Fruit fly (Drosophila melanogaster) whole organism, embryonic: Measurements from ENCODE around the gene CCT7.
A peak's percentile ranks its signal among the peaks of the same experiment; 100 is the strongest.

Experiments
- B-H1 ChIP-seq: fragments of 200-800 bp; sonication (Bioruptor generic); IDR thresholded peaks from 3 replicates; pipeline ENCODE4 v1.3.6; 2022; ENCODE audit warnings: missing biosample characterization, missing genetic modification characterization
- CG10543 ChIP-seq: fragments of 200-800 bp; sonication (Bioruptor generic); optimal IDR thresholded peaks from 3 replicates; lab custom pipeline; 2017; ENCODE audit warnings: missing biosample characterization, mild to moderate bottlenecking, missing genetic modification characterization, moderate library complexity
- CG11560 ChIP-seq: fragments of 200-800 bp; sonication (Bioruptor generic); IDR thresholded peaks from 3 replicates; pipeline ENCODE4 v1.3.6; 2022; ENCODE audit warnings: missing biosample characterization, missing genetic modification characterization
- CG14050 ChIP-seq: fragments of 200-800 bp; sonication (Bioruptor generic); IDR thresholded peaks from 3 replicates; pipeline ENCODE4 v1.3.6; 2022; ENCODE audit warnings: missing biosample characterization, missing genetic modification characterization
- CG14710 ChIP-seq: fragments of 200-800 bp; sonication (Bioruptor generic); optimal IDR thresholded peaks from 3 replicates; lab custom pipeline; 2019; ENCODE audit warnings: missing biosample characterization, mild to moderate bottlenecking, missing genetic modification characterization, moderate library complexity
- CG15514 ChIP-seq: fragments of 200-800 bp; sonication (Bioruptor generic); optimal IDR thresholded peaks from 3 replicates; lab custom pipeline; 2017; ENCODE audit warnings: missing biosample characterization, missing genetic modification characterization, mild to moderate bottlenecking, moderate library complexity, missing genetic modification reagents
- CG15696 ChIP-seq: fragments of 200-800 bp; sonication (Bioruptor generic); optimal IDR thresholded peaks from 2 replicates; lab custom pipeline; 2019; ENCODE audit warnings: missing biosample characterization, mild to moderate bottlenecking, missing genetic modification characterization, moderate library complexity
- CG17328 ChIP-seq: fragments of 200-800 bp; sonication (Bioruptor generic); IDR thresholded peaks from 2 replicates; pipeline ENCODE4 v1.3.6; 2022; ENCODE audit warnings: missing biosample characterization, missing genetic modification characterization
- CG17612 ChIP-seq: fragments of 200-800 bp; sonication (Bioruptor generic); IDR thresholded peaks from 2 replicates; pipeline ENCODE4 v1.3.6; 2022; ENCODE audit warnings: missing biosample characterization, missing genetic modification characterization
- CG3065 ChIP-seq: fragments of 200-800 bp; sonication (Bioruptor generic); optimal IDR thresholded peaks from 2 replicates; lab custom pipeline; 2016; ENCODE audit warnings: missing biosample characterization, missing genetic modification characterization
- CG34376 ChIP-seq: fragments of 200-800 bp; sonication (Bioruptor generic); optimal IDR thresholded peaks from 2 replicates; lab custom pipeline; 2018; ENCODE audit warnings: missing biosample characterization, mild to moderate bottlenecking, missing genetic modification characterization
- CG43689 ChIP-seq: fragments of 200-800 bp; sonication (Bioruptor generic); IDR thresholded peaks from 2 replicates; pipeline ENCODE4 v1.3.6; 2022; ENCODE audit warnings: missing biosample characterization, missing genetic modification characterization
- CG7786 ChIP-seq: fragments of 200-800 bp; sonication (Bioruptor generic); optimal IDR thresholded peaks from 2 replicates; lab custom pipeline; 2016; ENCODE audit warnings: missing biosample characterization, missing genetic modification characterization
- CG8944 ChIP-seq: fragments of 200-800 bp; sonication (Bioruptor generic); optimal IDR thresholded peaks from 3 replicates; lab custom pipeline; 2016; ENCODE audit warnings: missing biosample characterization, missing genetic modification characterization
- CG9797 ChIP-seq: fragments of 200-800 bp; sonication (Bioruptor generic); optimal IDR thresholded peaks from 3 replicates; lab custom pipeline; 2018; ENCODE audit warnings: missing biosample characterization, mild to moderate bottlenecking, missing genetic modification characterization
- CG9932 ChIP-seq: fragments of 200-800 bp; sonication (Bioruptor generic); IDR thresholded peaks from 2 replicates; pipeline ENCODE4 v1.3.6; 2022; ENCODE audit warnings: missing biosample characterization, missing genetic modification characterization
- Camta ChIP-seq: fragments of 200-800 bp; sonication (Bioruptor generic); optimal IDR thresholded peaks from 2 replicates; lab custom pipeline; 2016; ENCODE audit warnings: missing biosample characterization, missing genetic modification characterization
- Deaf1 ChIP-seq: fragments of 200-800 bp; optimal IDR thresholded peaks from 3 replicates; lab custom pipeline; 2019; ENCODE audit warnings: missing biosample characterization, mild to moderate bottlenecking, missing genetic modification characterization, moderate library complexity
- Dfd ChIP-seq, 2 experiments: fragments of >200 bp; optimal IDR thresholded peaks; 2 replicates each; lab custom pipeline; 2017; ENCODE audit warnings: missing biosample characterization in 2 of 2, missing genetic modification characterization in 2 of 2
- Drgx ChIP-seq: fragments of 200-800 bp; sonication (Bioruptor generic); IDR thresholded peaks from 2 replicates; pipeline ENCODE4 v1.3.6; 2022; ENCODE audit warnings: missing biosample characterization, missing genetic modification characterization
- Eip74EF ChIP-seq, 2 experiments: fragments of 200-800 bp in 1 of 2; fragments of >200 bp in 1 of 2; sonication (Bioruptor generic) in 1 of 2; optimal IDR thresholded peaks; 2 replicates each; lab custom pipeline; 2017 to 2019; ENCODE audit warnings: missing biosample characterization in 2 of 2, missing genetic modification characterization in 2 of 2, mild to moderate bottlenecking in 1 of 2, moderate library complexity in 1 of 2
- Lpt ChIP-seq: fragments of >200 bp; optimal IDR thresholded peaks from 2 replicates; lab custom pipeline; 2018; ENCODE audit warnings: missing biosample characterization, missing genetic modification characterization
- MTF-1 ChIP-seq: fragments of 200-800 bp; sonication (Bioruptor generic); optimal IDR thresholded peaks from 2 replicates; lab custom pipeline; 2018; ENCODE audit warnings: missing biosample characterization, mild to moderate bottlenecking, missing genetic modification characterization, borderline replicate concordance
- Max ChIP-seq: fragments of 200-800 bp; sonication (Bioruptor generic); optimal IDR thresholded peaks from 2 replicates; lab custom pipeline; 2016; ENCODE audit warnings: missing biosample characterization, mild to moderate bottlenecking, missing genetic modification characterization
- Med ChIP-seq: fragments of 200-800 bp; sonication (Bioruptor generic); peaks from one replicate; lab custom pipeline; 2016; ENCODE audit warnings: missing biosample characterization, missing genetic modification characterization, mild to moderate bottlenecking, inconsistent platforms, moderate library complexity
- Oli ChIP-seq: fragments of 200-800 bp; sonication (Bioruptor generic); optimal IDR thresholded peaks from 2 replicates; lab custom pipeline; 2018; ENCODE audit warnings: missing biosample characterization, mild to moderate bottlenecking, missing genetic modification characterization, moderate library complexity
- Side ChIP-seq: fragments of 200-800 bp; sonication (Bioruptor generic); optimal IDR thresholded peaks from 2 replicates; lab custom pipeline; 2016; ENCODE audit warnings: missing biosample characterization, missing genetic modification characterization
- Stat92E ChIP-seq, 3 experiments: fragments of >200 bp in 2 of 3; fragments of 200-800 bp in 1 of 3; sonication (Bioruptor generic) in 1 of 3; optimal IDR thresholded peaks; 2 replicates each; lab custom pipeline; 2017 to 2019; ENCODE audit warnings: missing biosample characterization in 3 of 3, missing genetic modification characterization in 3 of 3, mild to moderate bottlenecking in 1 of 3, moderate library complexity in 1 of 3
- Xbp1 ChIP-seq: fragments of 200-800 bp; sonication (Bioruptor generic); optimal IDR thresholded peaks from 3 replicates; lab custom pipeline; 2016; ENCODE audit warnings: missing biosample characterization, mild to moderate bottlenecking, missing genetic modification characterization
- cas ChIP-seq: fragments of 200-800 bp; sonication (Bioruptor generic); IDR thresholded peaks from 2 replicates; pipeline ENCODE4 v1.3.6; 2022; ENCODE audit warnings: missing biosample characterization, missing genetic modification characterization
- chm ChIP-seq: fragments of 200-800 bp; sonication (Bioruptor generic); IDR thresholded peaks from 2 replicates; pipeline ENCODE4 v1.3.6; 2022; ENCODE audit warnings: missing biosample characterization, missing genetic modification characterization
- croc ChIP-seq: fragments of 200-800 bp; sonication (Bioruptor generic); conservative IDR thresholded peaks from 3 replicates; pipeline ENCODE4 v1.3.6; 2022; ENCODE audit warnings: missing biosample characterization, missing genetic modification characterization
- dmrt11E ChIP-seq: fragments of 200-800 bp; sonication (Bioruptor generic); optimal IDR thresholded peaks from 3 replicates; lab custom pipeline; 2018; ENCODE audit warnings: missing biosample characterization, mild to moderate bottlenecking, missing genetic modification characterization, moderate library complexity
- dpn ChIP-seq, 2 experiments: fragments of 200-800 bp; sonication (Bioruptor generic); optimal IDR thresholded peaks; 3 replicates each; lab custom pipeline; 2016; ENCODE audit warnings: missing biosample characterization in 2 of 2, missing genetic modification characterization in 2 of 2
- fd102C ChIP-seq: fragments of 200-800 bp; sonication (Bioruptor generic); optimal IDR thresholded peaks from 2 replicates; lab custom pipeline; 2018; ENCODE audit warnings: missing biosample characterization, mild to moderate bottlenecking, missing genetic modification characterization, moderate library complexity
- fd96Cb ChIP-seq: fragments of 200-800 bp; sonication (Bioruptor generic); optimal IDR thresholded peaks from 2 replicates; lab custom pipeline; 2018; ENCODE audit warnings: missing biosample characterization, mild to moderate bottlenecking, missing genetic modification characterization, moderate library complexity
- gro ChIP-seq: fragments of 200-800 bp; sonication (Bioruptor generic); optimal IDR thresholded peaks from 2 replicates; lab custom pipeline; 2016; ENCODE audit warnings: missing biosample characterization, missing genetic modification characterization
- ham ChIP-seq: fragments of 200-800 bp; sonication (Bioruptor generic); IDR thresholded peaks from 2 replicates; pipeline ENCODE4 v1.3.6; 2022; ENCODE audit warnings: missing biosample characterization, missing genetic modification characterization
- hbn ChIP-seq: fragments of 200-800 bp; sonication (Bioruptor generic); IDR thresholded peaks from 2 replicates; pipeline ENCODE4 v1.3.6; 2022; ENCODE audit warnings: missing biosample characterization, missing genetic modification characterization; ENCODE audit not compliant: partially characterized antibody
- kah ChIP-seq: fragments of 200-800 bp; sonication (Bioruptor generic); optimal IDR thresholded peaks from 2 replicates; lab custom pipeline; 2018; ENCODE audit warnings: missing biosample characterization, mild to moderate bottlenecking, missing genetic modification characterization
- kni ChIP-seq: fragments of 200-800 bp; sonication (Bioruptor generic); optimal IDR thresholded peaks from 3 replicates; lab custom pipeline; 2017; ENCODE audit warnings: mild to moderate bottlenecking, missing biosample characterization, missing genetic modification reagents, missing genetic modification characterization
- knrl ChIP-seq: fragments of 200-800 bp; sonication (Bioruptor generic); IDR thresholded peaks from 3 replicates; pipeline ENCODE4 v1.3.6; 2022; ENCODE audit warnings: missing biosample characterization, missing genetic modification characterization; ENCODE audit not compliant: partially characterized antibody
- lola ChIP-seq, 3 experiments: fragments of >200 bp in 2 of 3; fragments of 200-800 bp in 1 of 3; sonication (Bioruptor generic) in 1 of 3; optimal IDR thresholded peaks; 2 replicates each; lab custom pipeline; 2017 to 2019; ENCODE audit warnings: missing biosample characterization in 3 of 3, missing genetic modification characterization in 3 of 3, mild to moderate bottlenecking in 1 of 3, moderate library complexity in 1 of 3
- nom ChIP-seq: fragments of 200-800 bp; sonication (Bioruptor generic); optimal IDR thresholded peaks from 2 replicates; lab custom pipeline; 2017; ENCODE audit warnings: missing biosample characterization, missing genetic modification characterization, mild to moderate bottlenecking, moderate library complexity, missing genetic modification reagents
- pb ChIP-seq: fragments of 200-800 bp; sonication (Bioruptor generic); optimal IDR thresholded peaks from 3 replicates; lab custom pipeline; 2016; ENCODE audit warnings: missing biosample characterization, missing genetic modification characterization
- phol ChIP-seq: fragments of 200-800 bp; sonication (Bioruptor generic); optimal IDR thresholded peaks from 3 replicates; lab custom pipeline; 2018; ENCODE audit warnings: missing biosample characterization, mild to moderate bottlenecking, missing genetic modification characterization, moderate library complexity
- pnt ChIP-seq: fragments of 200-800 bp; sonication (Bioruptor generic); optimal IDR thresholded peaks from 3 replicates; lab custom pipeline; 2016; ENCODE audit warnings: missing biosample characterization, missing genetic modification characterization
- pum ChIP-seq: fragments of 200-800 bp; sonication (Bioruptor generic); optimal IDR thresholded peaks from 2 replicates; lab custom pipeline; 2016; ENCODE audit warnings: missing biosample characterization, missing genetic modification characterization
- sens-2 ChIP-seq: fragments of 200-800 bp; sonication (Bioruptor generic); IDR thresholded peaks from 2 replicates; pipeline ENCODE4 v1.3.6; 2022; ENCODE audit warnings: missing biosample characterization, missing genetic modification characterization
- twi ChIP-seq: fragments of 200-800 bp; optimal IDR thresholded peaks from 2 replicates; lab custom pipeline; 2019; ENCODE audit warnings: missing biosample characterization, mild to moderate bottlenecking, missing genetic modification characterization, moderate library complexity

CCT7 gene

DNA sequence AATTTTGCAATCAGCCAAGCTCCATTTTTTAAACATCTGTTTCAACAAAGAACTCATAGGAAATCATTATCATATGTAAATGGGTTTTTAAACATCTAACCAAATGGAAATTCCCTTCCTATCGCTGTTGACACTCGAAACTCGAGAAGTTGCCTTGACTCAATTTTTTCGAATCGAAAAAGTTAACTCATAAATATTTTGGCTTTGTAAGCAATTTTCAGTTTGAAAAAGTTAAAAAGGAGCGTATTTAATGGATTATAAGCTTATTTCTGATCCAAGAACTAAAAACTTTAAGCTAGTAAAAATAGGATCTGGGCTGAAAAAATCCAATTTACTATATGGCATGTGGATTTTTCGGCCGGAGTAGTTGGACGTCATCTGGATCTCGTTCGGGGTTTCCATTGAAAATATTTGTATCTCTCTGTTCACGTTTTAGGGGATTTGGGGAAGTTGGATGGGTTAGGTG, 11.8 kb downstream of the CCT7 start, which contains the start of gene CG9837 (continued):
- TF ChIP-seq Xbp1 (GFP tag; lab: Kevin White, UChicago) (no peak), cas (GFP tag; lab: Robert Waterston, UW) (no peak), pum (GFP tag; lab: Kevin White, UChicago) (no peak), sens-2 (GFP tag; lab: Robert Waterston, UW) (no peak), CG43689 (GFP tag; lab: Robert Waterston, UW) (no peak), dpn (GFP tag; optimal IDR thresholded peaks at IDR 0.05; lab: Kevin White, UChicago) (no peak), twi (tag; lab: Kevin White, UChicago) (peak; percentile 15), CG8944 (GFP tag; lab: Kevin White, UChicago) (no peak), CG10543 (GFP tag; lab: Kevin White, UChicago) (peak; percentile 8), knrl (GFP tag; lab: Robert Waterston, UW) (no peak), CG17328 (GFP tag; lab: Robert Waterston, UW) (no peak), croc (GFP tag; lab: Robert Waterston, UW) (no peak), CG9797 (GFP tag; lab: Kevin White, UChicago) (no peak), Drgx (GFP tag; lab: Robert Waterston, UW) (no peak), Max (GFP tag; lab: Kevin White, UChicago) (no peak), ham (no peak), CG15514 (GFP tag; lab: Kevin White, UChicago) (peak; percentile 3), phol (tag; lab: Kevin White, UChicago) (no peak), CG17612 (GFP tag; lab: Robert Waterston, UW) (no peak), CG15696 (tag; lab: Kevin White, UChicago) (no peak), pnt (GFP tag; lab: Kevin White, UChicago) (no peak), chm (GFP tag; lab: Robert Waterston, UW) (no peak), CG11560 (tag; lab: Robert Waterston, UW) (no peak), Stat92E (GFP tag; optimal IDR thresholded peaks at IDR 0.05; lab: Kevin White, UChicago) (no peak), fd96Cb (tag; lab: Kevin White, UChicago) (no peak), Side (GFP tag; lab: Kevin White, UChicago) (peak; percentile 8), lola (GFP tag; optimal IDR thresholded peaks at IDR 0.05; lab: Kevin White, UChicago) (no peak), CG9932 (GFP tag; lab: Robert Waterston, UW) (no peak), gro (peak; percentile 9), fd102C (no peak), nom (no peak), Deaf1 (tag; lab: Kevin White, UChicago) (no peak), Lpt (GFP tag; lab: Kevin White, UChicago) (no peak), CG14710 (tag; lab: Kevin White, UChicago) (no peak), Med (GFP tag; lab: Kevin White, UChicago) (peak; percentile 34), CG34376 (GFP tag; lab: Kevin White, UChicago) (peak; percentile 30), CG7786 (GFP tag; lab: Kevin White, UChicago) (no peak), kni (GFP tag; lab: Kevin White, UChicago) (no peak), kah (no peak), B-H1 (GFP tag; lab: Robert Waterston, UW) (0 out of 3 replicates have a peak, but pooled peaks have one; percentile 3), CG14050 (no peak), MTF-1 (GFP tag; lab: Kevin White, UChicago) (no peak), hbn (GFP tag; lab: Robert Waterston, UW) (no peak), Oli (no peak), Dfd (GFP tag; optimal IDR thresholded peaks at IDR 0.05; lab: Kevin White, UChicago) (no peak), CG3065 (GFP tag; lab: Kevin White, UChicago) (no peak), dmrt11E (tag; lab: Kevin White, UChicago) (no peak), Camta (no peak), pb (GFP tag; lab: Kevin White, UChicago) (no peak), Eip74EF (GFP tag; optimal IDR thresholded peaks at IDR 0.05; lab: Kevin White, UChicago) (no peak)
